Worm (Caenorhabditis elegans) whole organism, late embryonic: ENCODE results near the gene enri-2.

Source experiments
- C08G9.2 ChIP-seq: sonication (generic microtip); optimal IDR thresholded peaks from 2 replicates; lab custom pipeline; 2016; ENCODE audit warnings: mild to moderate bottlenecking, missing genetic modification characterization, moderate library complexity, missing compliant biosample characterization
- K02D7.2 ChIP-seq: sonication (generic microtip); optimal IDR thresholded peaks from 2 replicates; lab custom pipeline; 2017; ENCODE audit warnings: mild to moderate bottlenecking, missing genetic modification characterization, missing compliant biosample characterization
- ceh-2 ChIP-seq: sonication (generic microtip); optimal IDR thresholded peaks from 2 replicates; lab custom pipeline; 2016; ENCODE audit warnings: missing genotype, missing genetic modification characterization, missing compliant biosample characterization
- ceh-30 ChIP-seq: fragments of 150-350 bp; optimal IDR thresholded peaks from 2 replicates; lab custom pipeline; 2014; ENCODE audit warnings: missing biosample characterization, missing genetic modification characterization
- gmeb-2 ChIP-seq: sonication (generic microtip); optimal IDR thresholded peaks from 2 replicates; lab custom pipeline; 2016; ENCODE audit warnings: missing genetic modification characterization, inconsistent platforms, missing compliant biosample characterization
- nhr-11 ChIP-seq: fragments of 150-350 bp; optimal IDR thresholded peaks from 2 replicates; lab custom pipeline; 2014; ENCODE audit warnings: missing biosample characterization, missing genetic modification characterization
- odd-2 ChIP-seq: sonication (generic microtip); optimal IDR thresholded peaks from 2 replicates; lab custom pipeline; 2017; ENCODE audit warnings: antibody characterized with exemption, mild to moderate bottlenecking, missing genetic modification characterization, missing compliant biosample characterization

DNA sequence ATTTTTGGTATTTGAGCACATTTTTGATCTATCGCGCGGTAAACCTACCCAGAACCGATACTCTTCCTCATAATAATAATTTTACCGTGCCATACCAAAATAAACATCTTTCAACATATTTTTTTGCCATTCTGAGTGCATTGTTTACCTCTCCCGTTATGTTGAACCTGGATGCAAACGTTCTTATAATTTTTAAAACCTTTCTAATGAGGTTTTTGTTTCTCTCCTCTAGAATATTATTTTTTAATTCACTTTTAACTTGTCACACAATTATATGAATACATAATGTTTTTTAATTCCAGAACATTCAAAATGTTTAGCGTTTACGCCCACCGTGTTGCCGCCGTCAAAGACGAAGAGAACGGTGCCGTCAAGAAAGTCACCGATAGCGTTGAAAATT is at the start of gene enri-2:
- TF ChIP-seq ceh-2 (tag; lab: Kevin White, UChicago) (no peak), odd-2 (no peak), nhr-11 (tag; lab: Kevin White, UChicago) (no peak), K02D7.2 (tag; lab: Kevin White, UChicago) (no peak), C08G9.2 (no peak), ceh-30 (tag; lab: Kevin White, UChicago) (no peak), gmeb-2 (no peak)
